Fruit fly (Drosophila melanogaster) whole organism, embryonic: ENCODE measurements around the gene nAChRalpha7.

Experiments used
- Bgb ChIP-seq: fragments of 200-800 bp; sonication (Bioruptor generic); IDR thresholded peaks from 2 replicates; pipeline ENCODE4 v1.3.6; 2022; ENCODE audit warnings: missing biosample characterization, missing genetic modification characterization; ENCODE audit not compliant: partially characterized antibody
- CG10366 ChIP-seq: fragments of 200-800 bp; sonication (Bioruptor generic); IDR thresholded peaks from 2 replicates; pipeline ENCODE4 v1.3.6; 2022; ENCODE audit warnings: missing biosample characterization, missing genetic modification characterization
- CG10431 ChIP-seq: fragments of 200-800 bp; sonication (Bioruptor generic); optimal IDR thresholded peaks from 3 replicates; lab custom pipeline; 2018; ENCODE audit warnings: missing biosample characterization, mild to moderate bottlenecking, missing genetic modification characterization
- CG11723 ChIP-seq: fragments of 200-800 bp; sonication (Bioruptor generic); optimal IDR thresholded peaks from 2 replicates; lab custom pipeline; 2017; ENCODE audit warnings: missing biosample characterization, mild to moderate bottlenecking, missing genetic modification characterization
- CG12236 ChIP-seq: fragments of 200-800 bp; sonication (Bioruptor generic); optimal IDR thresholded peaks from 2 replicates; lab custom pipeline; 2016; ENCODE audit warnings: missing biosample characterization, missing genetic modification characterization
- CG12769 ChIP-seq: fragments of 200-800 bp; sonication (Bioruptor generic); optimal IDR thresholded peaks from 2 replicates; lab custom pipeline; 2019; ENCODE audit warnings: missing biosample characterization, mild to moderate bottlenecking, missing genetic modification characterization, moderate library complexity
- CG13894 ChIP-seq: fragments of 200-800 bp; sonication (Bioruptor generic); optimal IDR thresholded peaks from 3 replicates; lab custom pipeline; 2018; ENCODE audit warnings: missing biosample characterization, mild to moderate bottlenecking, missing genetic modification characterization, moderate library complexity
- CG14014 ChIP-seq: fragments of 200-800 bp; sonication (Bioruptor generic); IDR thresholded peaks from 2 replicates; pipeline ENCODE4 v1.3.6; 2022; ENCODE audit warnings: missing biosample characterization, missing genetic modification characterization
- CG14667 ChIP-seq: fragments of 200-800 bp; sonication (Bioruptor generic); IDR thresholded peaks from 2 replicates; pipeline ENCODE4 v1.3.6; 2022; ENCODE audit warnings: missing biosample characterization, missing genetic modification characterization
- CG15601 ChIP-seq: fragments of 200-800 bp; sonication (Bioruptor generic); optimal IDR thresholded peaks from 3 replicates; lab custom pipeline; 2019; ENCODE audit warnings: missing biosample characterization, mild to moderate bottlenecking, missing genetic modification characterization, moderate library complexity
- CG17361 ChIP-seq: fragments of 200-800 bp; sonication (Bioruptor generic); IDR thresholded peaks from 3 replicates; pipeline ENCODE4 v1.3.6; 2022; ENCODE audit warnings: missing biosample characterization, missing genetic modification characterization
- CG17612 ChIP-seq: fragments of 200-800 bp; sonication (Bioruptor generic); IDR thresholded peaks from 2 replicates; pipeline ENCODE4 v1.3.6; 2022; ENCODE audit warnings: missing biosample characterization, missing genetic modification characterization
- CG3065 ChIP-seq: fragments of 200-800 bp; sonication (Bioruptor generic); optimal IDR thresholded peaks from 2 replicates; lab custom pipeline; 2016; ENCODE audit warnings: missing biosample characterization, missing genetic modification characterization
- CG31365 ChIP-seq: fragments of 200-800 bp; sonication (Bioruptor generic); optimal IDR thresholded peaks from 2 replicates; lab custom pipeline; 2018; ENCODE audit warnings: missing biosample characterization, mild to moderate bottlenecking, missing genetic modification characterization
- CG32532 ChIP-seq: fragments of 200-800 bp; sonication (Bioruptor generic); IDR thresholded peaks from 2 replicates; pipeline ENCODE4 v1.3.6; 2022; ENCODE audit warnings: missing biosample characterization, missing genetic modification characterization
- CG34224 ChIP-seq: fragments of 200-800 bp; sonication (Bioruptor generic); IDR thresholded peaks from 3 replicates; pipeline ENCODE4 v1.3.6; 2022; ENCODE audit warnings: missing biosample characterization, missing genetic modification characterization; ENCODE audit not compliant: partially characterized antibody
- CG3847 ChIP-seq: fragments of 200-800 bp; sonication (Bioruptor generic); IDR thresholded peaks from 2 replicates; pipeline ENCODE4 v1.3.6; 2022; ENCODE audit warnings: missing biosample characterization, missing genetic modification characterization
- CG4707 ChIP-seq: fragments of 200-800 bp; sonication (Bioruptor generic); optimal IDR thresholded peaks from 2 replicates; lab custom pipeline; 2018; ENCODE audit warnings: missing biosample characterization, mild to moderate bottlenecking, missing genetic modification characterization, moderate library complexity
- CG6689 ChIP-seq: fragments of 200-800 bp; sonication (Bioruptor generic); IDR thresholded peaks from 2 replicates; pipeline ENCODE4 v1.3.6; 2022; ENCODE audit warnings: missing biosample characterization, missing genetic modification characterization
- CG7357 ChIP-seq: fragments of 200-800 bp; sonication (Bioruptor generic); IDR thresholded peaks from 3 replicates; pipeline ENCODE4 v1.3.6; 2022; ENCODE audit warnings: missing biosample characterization, missing genetic modification characterization
- CG7372 ChIP-seq: fragments of 200-800 bp; sonication (Bioruptor generic); IDR thresholded peaks from 2 replicates; pipeline ENCODE4 v1.3.6; 2022; ENCODE audit warnings: missing biosample characterization, missing genetic modification characterization
- CG7556 ChIP-seq: fragments of 200-800 bp; sonication (Bioruptor generic); optimal IDR thresholded peaks from 2 replicates; lab custom pipeline; 2017; ENCODE audit warnings: missing biosample characterization, mild to moderate bottlenecking, missing genetic modification characterization
- CG7786 ChIP-seq: fragments of 200-800 bp; sonication (Bioruptor generic); optimal IDR thresholded peaks from 2 replicates; lab custom pipeline; 2016; ENCODE audit warnings: missing biosample characterization, missing genetic modification characterization
- CG9215 ChIP-seq: fragments of 200-800 bp; sonication (Bioruptor generic); IDR thresholded peaks from 2 replicates; pipeline ENCODE4 v1.3.6; 2022; ENCODE audit warnings: missing biosample characterization, missing genetic modification characterization
- CG9876 ChIP-seq: fragments of 200-800 bp; sonication (Bioruptor generic); optimal IDR thresholded peaks from 2 replicates; lab custom pipeline; 2016; ENCODE audit warnings: missing biosample characterization, missing genetic modification characterization
- CrebB ChIP-seq: fragments of 200-800 bp; sonication (Bioruptor generic); optimal IDR thresholded peaks from 3 replicates; lab custom pipeline; 2018; ENCODE audit warnings: missing biosample characterization, mild to moderate bottlenecking, missing genetic modification characterization
- Dek ChIP-seq: fragments of 200-800 bp; sonication (Bioruptor generic); optimal IDR thresholded peaks from 3 replicates; lab custom pipeline; 2019; ENCODE audit warnings: missing biosample characterization, mild to moderate bottlenecking, missing genetic modification characterization, moderate library complexity
- Dip3 ChIP-seq: fragments of 200-800 bp; sonication (Bioruptor generic); optimal IDR thresholded peaks from 3 replicates; lab custom pipeline; 2016; ENCODE audit warnings: missing biosample characterization, missing genetic modification characterization
- Hsf ChIP-seq: fragments of 200-800 bp; sonication (Bioruptor generic); optimal IDR thresholded peaks from 3 replicates; lab custom pipeline; 2016; ENCODE audit warnings: missing biosample characterization, missing genetic modification characterization
- NfI ChIP-seq: fragments of 200-800 bp; sonication (Bioruptor generic); optimal IDR thresholded peaks from 3 replicates; lab custom pipeline; 2018; ENCODE audit warnings: missing biosample characterization, mild to moderate bottlenecking, missing genetic modification characterization, moderate library complexity
- Ravus ChIP-seq: fragments of 200-800 bp; sonication (Bioruptor generic); IDR thresholded peaks from 2 replicates; pipeline ENCODE4 v1.3.6; 2022; ENCODE audit warnings: missing biosample characterization, missing genetic modification characterization
- Six4 ChIP-seq: fragments of 200-800 bp; sonication (Bioruptor generic); optimal IDR thresholded peaks from 2 replicates; lab custom pipeline; 2016; ENCODE audit warnings: missing biosample characterization, missing genetic modification characterization
- YL-1 ChIP-seq: fragments of 200-800 bp; sonication (Bioruptor generic); optimal IDR thresholded peaks from 3 replicates; lab custom pipeline; 2017; ENCODE audit warnings: missing biosample characterization, mild to moderate bottlenecking, missing genetic modification characterization
- bcd ChIP-seq: fragments of 200-800 bp; sonication (Bioruptor generic); optimal IDR thresholded peaks from 2 replicates; lab custom pipeline; 2017; ENCODE audit warnings: missing biosample characterization, mild to moderate bottlenecking, missing genetic modification characterization
- chinmo ChIP-seq: fragments of 200-800 bp; sonication (Bioruptor generic); IDR thresholded peaks from 4 replicates; pipeline ENCODE4 v1.3.6; 2022; ENCODE audit warnings: missing biosample characterization, missing genetic modification characterization; ENCODE audit not compliant: partially characterized antibody
- dm ChIP-seq: fragments of 200-800 bp; sonication (Bioruptor generic); optimal IDR thresholded peaks from 3 replicates; lab custom pipeline; 2016; ENCODE audit warnings: missing biosample characterization, missing genetic modification characterization
- fd96Cb ChIP-seq: fragments of 200-800 bp; sonication (Bioruptor generic); optimal IDR thresholded peaks from 2 replicates; lab custom pipeline; 2018; ENCODE audit warnings: missing biosample characterization, mild to moderate bottlenecking, missing genetic modification characterization, moderate library complexity
- gro ChIP-seq: fragments of 200-800 bp; sonication (Bioruptor generic); optimal IDR thresholded peaks from 2 replicates; lab custom pipeline; 2016; ENCODE audit warnings: missing biosample characterization, missing genetic modification characterization
- ind ChIP-seq: fragments of 200-800 bp; sonication (Bioruptor generic); optimal IDR thresholded peaks from 3 replicates; lab custom pipeline; 2016; ENCODE audit warnings: missing biosample characterization, missing genetic modification characterization
- kay ChIP-seq: fragments of 200-800 bp; sonication (Bioruptor generic); optimal IDR thresholded peaks from 2 replicates; lab custom pipeline; 2016; ENCODE audit warnings: missing biosample characterization, missing genetic modification characterization
- luna ChIP-seq: fragments of 200-800 bp; sonication (Bioruptor generic); optimal IDR thresholded peaks from 2 replicates; lab custom pipeline; 2016; ENCODE audit warnings: missing biosample characterization, missing genetic modification characterization
- mam ChIP-seq: fragments of 200-800 bp; sonication (Bioruptor generic); optimal IDR thresholded peaks from 3 replicates; lab custom pipeline; 2016; ENCODE audit warnings: missing biosample characterization, missing genetic modification characterization
- nom ChIP-seq: fragments of 200-800 bp; sonication (Bioruptor generic); optimal IDR thresholded peaks from 2 replicates; lab custom pipeline; 2017; ENCODE audit warnings: missing biosample characterization, missing genetic modification characterization, mild to moderate bottlenecking, moderate library complexity, missing genetic modification reagents
- pb ChIP-seq: fragments of 200-800 bp; sonication (Bioruptor generic); optimal IDR thresholded peaks from 3 replicates; lab custom pipeline; 2016; ENCODE audit warnings: missing biosample characterization, missing genetic modification characterization
- sisA ChIP-seq: fragments of 200-800 bp; sonication (Bioruptor generic); IDR thresholded peaks from 2 replicates; pipeline ENCODE4 v1.3.6; 2022; ENCODE audit warnings: missing biosample characterization, missing genetic modification characterization
- so ChIP-seq: fragments of 200-800 bp; sonication (Bioruptor generic); IDR thresholded peaks from 3 replicates; pipeline ENCODE4 v1.3.6; 2022; ENCODE audit warnings: missing biosample characterization, missing genetic modification characterization

Gene nAChRalpha7

DNA sequence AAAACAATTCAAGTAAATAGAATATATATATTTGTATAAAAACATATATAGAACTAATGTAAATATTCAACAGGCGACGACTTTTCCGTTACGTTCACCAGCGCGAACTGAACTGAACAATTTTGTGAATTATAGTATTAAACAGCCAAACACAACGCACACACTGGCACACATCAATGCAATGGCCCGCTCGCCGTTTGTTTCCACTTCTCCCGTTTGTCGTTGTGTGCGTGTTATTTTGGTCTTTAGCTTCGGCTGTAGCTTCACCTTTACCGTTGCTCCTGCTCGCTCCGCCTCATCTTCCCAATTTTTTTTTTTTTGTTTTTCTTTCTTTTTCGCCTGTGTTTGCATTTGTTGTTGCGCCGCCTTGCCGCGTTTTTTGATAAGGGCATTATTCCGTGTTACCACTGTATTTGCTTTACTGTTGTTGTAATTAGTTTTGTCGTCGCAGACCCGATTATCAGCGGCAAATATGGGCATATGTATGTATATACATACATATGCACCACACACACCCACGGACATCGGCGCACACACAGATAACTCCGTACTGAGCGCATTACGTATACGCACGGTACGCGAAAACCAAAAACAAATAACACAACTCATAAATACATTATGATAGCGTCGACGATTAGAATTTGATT is 40.3 kb downstream of the nAChRalpha7 start, which contains the start of gene CG8051 (continued):
- TF ChIP-seq CG7372 (GFP tag; lab: Robert Waterston, UW) = 0 out of 2 replicates have a peak, but pooled peaks have one; percentile 14
- no peak for TF ChIP-seq fd96Cb (tag; lab: Kevin White, UChicago)
- TF ChIP-seq luna = no peak
- peak; percentile 22 for TF ChIP-seq Hsf (GFP tag; lab: Kevin White, UChicago)
- no peak for TF ChIP-seq ind (GFP tag; lab: Kevin White, UChicago)
- TF ChIP-seq CG3065 (GFP tag; lab: Kevin White, UChicago) = no peak
- no peak for TF ChIP-seq gro
- TF ChIP-seq mam (GFP tag; lab: Kevin White, UChicago) = no peak
- no peak for TF ChIP-seq pb (GFP tag; lab: Kevin White, UChicago)
- no peak for TF ChIP-seq Dek (tag; lab: Kevin White, UChicago)
- TF ChIP-seq CG10431 = no peak
- no peak for TF ChIP-seq CG14014 (GFP tag; lab: Robert Waterston, UW)
- no peak for TF ChIP-seq bcd (GFP tag; lab: Kevin White, UChicago)
- peak; percentile 47 for TF ChIP-seq CG32532 (GFP tag; lab: Robert Waterston, UW)
- TF ChIP-seq CG31365 (tag; lab: Kevin White, UChicago) = no peak
- no peak for TF ChIP-seq CG14667
- no peak for TF ChIP-seq CG12236 (GFP tag; lab: Kevin White, UChicago)
- no peak for TF ChIP-seq NfI (GFP tag; lab: Kevin White, UChicago)
- no peak for TF ChIP-seq CG7556
- peak; percentile 9 for TF ChIP-seq YL-1 (GFP tag; lab: Kevin White, UChicago)
- TF ChIP-seq CG34224 (GFP tag; lab: Robert Waterston, UW) = no peak
- no peak for TF ChIP-seq CG9876 (GFP tag; lab: Kevin White, UChicago)
- TF ChIP-seq CG3847 (GFP tag; lab: Robert Waterston, UW) = no peak
- no peak for TF ChIP-seq CG7786
- TF ChIP-seq Six4 = no peak
- TF ChIP-seq chinmo (GFP tag; lab: Robert Waterston, UW) = 0 out of 4 replicates have a peak, but pooled peaks have one; percentile 54
- no peak for TF ChIP-seq kay
- TF ChIP-seq CG11723 (GFP tag; lab: Kevin White, UChicago) = no peak
- TF ChIP-seq CG15601 (tag; lab: Kevin White, UChicago) = peak; percentile 31
- TF ChIP-seq so (GFP tag; lab: Robert Waterston, UW) = 0 out of 3 replicates have a peak, but pooled peaks have one; percentile 34
- no peak for TF ChIP-seq CG6689
- no peak for TF ChIP-seq CG13894 (tag; lab: Kevin White, UChicago)
- peak; percentile 88 for TF ChIP-seq CG7357 (GFP tag; lab: Robert Waterston, UW)
- no peak for TF ChIP-seq CG10366 (GFP tag; lab: Robert Waterston, UW)
- TF ChIP-seq dm (GFP tag; lab: Kevin White, UChicago) = peak; percentile 19
- no peak for TF ChIP-seq CG12769 (tag; lab: Kevin White, UChicago)
- no peak for TF ChIP-seq CG17361 (GFP tag; lab: Robert Waterston, UW)
- no peak for TF ChIP-seq Bgb (GFP tag; lab: Robert Waterston, UW)
- TF ChIP-seq CG4707 (GFP tag; lab: Kevin White, UChicago) = no peak
- no peak for TF ChIP-seq Dip3 (GFP tag; lab: Kevin White, UChicago)
- no peak for TF ChIP-seq CG17612 (GFP tag; lab: Robert Waterston, UW)
- TF ChIP-seq nom (GFP tag; lab: Kevin White, UChicago) = no peak
- no peak for TF ChIP-seq Ravus (GFP tag; lab: Robert Waterston, UW)
- TF ChIP-seq CrebB (tag; lab: Kevin White, UChicago) = peak; percentile 31
- no peak for TF ChIP-seq CG9215 (GFP tag; lab: Robert Waterston, UW)
- no peak for TF ChIP-seq sisA (GFP tag; lab: Robert Waterston, UW)
